Fruit fly (Drosophila melanogaster) whole organism, embryonic: ENCODE measurements around the gene CG18281.
A peak's percentile ranks its signal among the peaks of the same experiment; 100 is the strongest.

Experiments
- CG1233 ChIP-seq: fragments of 200-800 bp; sonication (Bioruptor generic); optimal IDR thresholded peaks from 4 replicates; lab custom pipeline; 2018; ENCODE audit warnings: missing biosample characterization, mild to moderate bottlenecking, missing genetic modification characterization
- CG32532 ChIP-seq: fragments of 200-800 bp; sonication (Bioruptor generic); IDR thresholded peaks from 2 replicates; pipeline ENCODE4 v1.3.6; 2022; ENCODE audit warnings: missing biosample characterization, missing genetic modification characterization
- CG32772 ChIP-seq: fragments of 200-800 bp; sonication (Bioruptor generic); IDR thresholded peaks from 2 replicates; pipeline ENCODE4 v1.3.6; 2022; ENCODE audit warnings: missing biosample characterization, missing genetic modification characterization
- Fer3 ChIP-seq: fragments of 200-800 bp; sonication (Bioruptor generic); optimal IDR thresholded peaks from 2 replicates; lab custom pipeline; 2018; ENCODE audit warnings: missing biosample characterization, mild to moderate bottlenecking, missing genetic modification characterization, moderate library complexity
- Hr39 ChIP-seq: fragments of >200 bp; optimal IDR thresholded peaks from 2 replicates; lab custom pipeline; 2017
- Sin3A ChIP-seq: fragments of >200 bp; optimal IDR thresholded peaks from 2 replicates; lab custom pipeline; 2018
- cas ChIP-seq: fragments of 200-800 bp; sonication (Bioruptor generic); IDR thresholded peaks from 2 replicates; pipeline ENCODE4 v1.3.6; 2022; ENCODE audit warnings: missing biosample characterization, missing genetic modification characterization
- fru ChIP-seq: fragments of >200 bp; optimal IDR thresholded peaks from 2 replicates; lab custom pipeline; 2017
- grn ChIP-seq: fragments of 200-800 bp; sonication (Bioruptor generic); optimal IDR thresholded peaks from 3 replicates; lab custom pipeline; 2017; ENCODE audit warnings: missing biosample characterization, missing genetic modification characterization
- stc ChIP-seq: fragments of 200-800 bp; sonication (Bioruptor generic); IDR thresholded peaks from 2 replicates; pipeline ENCODE4 v1.3.6; 2022; ENCODE audit warnings: missing biosample characterization, missing genetic modification characterization
- z ChIP-seq: fragments of 200-800 bp; sonication (Bioruptor generic); IDR thresholded peaks from 3 replicates; pipeline ENCODE4 v1.3.6; 2022; ENCODE audit warnings: missing biosample characterization, missing genetic modification characterization

- TF ChIP-seq cas (GFP tag; lab: Robert Waterston, UW) (no peak), grn (GFP tag; lab: Kevin White, UChicago) (no peak), CG32532 (GFP tag; lab: Robert Waterston, UW) (no peak), fru (lab: Kevin White, UChicago) (no peak), stc (GFP tag; lab: Robert Waterston, UW) (no peak), z (GFP tag; lab: Robert Waterston, UW) (no peak), CG32772 (GFP tag; lab: Robert Waterston, UW) (no peak), Hr39 (lab: Kevin White, UChicago) (no peak), CG1233 (GFP tag; lab: Kevin White, UChicago) (no peak), Fer3 (tag; lab: Kevin White, UChicago) (peak; percentile 33), Sin3A (lab: Kevin White, UChicago) (no peak)
Measured at dm6 chr3L:20497124-20497996, 2.3 kb upstream of the CG18281 start, which contains the start of gene CG32425.
